Worm (Caenorhabditis elegans) whole organism, L4 larva: ENCODE measurements around the gene srg-51.

ENCODE experiments used
- ama-1 ChIP-seq: fragments of 150-350 bp; optimal IDR thresholded peaks from 2 replicates; lab custom pipeline; 2014; ENCODE audit warnings: inconsistent platforms, mixed read lengths
- dve-1 ChIP-seq: sonication (generic microtip); optimal IDR thresholded peaks from 2 replicates; lab custom pipeline; 2017; ENCODE audit warnings: antibody characterized with exemption, mild to moderate bottlenecking, missing genetic modification characterization, missing compliant biosample characterization; ENCODE audit not compliant: insufficient read depth
- jun-1 ChIP-seq: fragments of 150-350 bp; optimal IDR thresholded peaks from 2 replicates; lab custom pipeline; 2014; ENCODE audit warnings: missing biosample characterization, missing genetic modification reagents, missing genetic modification characterization
- nhr-76 ChIP-seq: fragments of 150-350 bp; optimal IDR thresholded peaks from 2 replicates; lab custom pipeline; 2014; ENCODE audit warnings: missing biosample characterization, missing genetic modification characterization
- zfp-3 ChIP-seq: fragments of 200-800 bp; sonication (Bioruptor generic); conservative IDR thresholded peaks from 2 replicates; pipeline ENCODE4 v1.3.6; 2022; ENCODE audit warnings: missing genetic modification reagents, missing genetic modification characterization, missing compliant biosample characterization

- TF ChIP-seq jun-1, result no peak
- TF ChIP-seq nhr-76 (tag; lab: Kevin White, UChicago), result no peak
- no peak for TF ChIP-seq ama-1 (lab: Kevin White, UChicago)
- TF ChIP-seq zfp-3 (GFP tag; lab: Robert Waterston, UW), result no peak
- no peak for TF ChIP-seq dve-1 (tag; lab: Kevin White, UChicago)
These were observed 27.7 kb upstream of the srg-51 start for ce11 chrIV:15168442-15168841.
